Worm (Caenorhabditis elegans) whole organism, early embryonic: ENCODE results near the gene C33C12.12.

Experiments used
- ama-1 ChIP-seq: fragments of 150-350 bp; optimal IDR thresholded peaks from 2 replicates; lab custom pipeline; 2014
- flt-1 ChIP-seq: fragments of 200-800 bp; sonication (Bioruptor generic); IDR thresholded peaks from 2 replicates; pipeline ENCODE4 v1.3.6; 2022; ENCODE audit warnings: missing genetic modification characterization, missing compliant biosample characterization

DNA sequence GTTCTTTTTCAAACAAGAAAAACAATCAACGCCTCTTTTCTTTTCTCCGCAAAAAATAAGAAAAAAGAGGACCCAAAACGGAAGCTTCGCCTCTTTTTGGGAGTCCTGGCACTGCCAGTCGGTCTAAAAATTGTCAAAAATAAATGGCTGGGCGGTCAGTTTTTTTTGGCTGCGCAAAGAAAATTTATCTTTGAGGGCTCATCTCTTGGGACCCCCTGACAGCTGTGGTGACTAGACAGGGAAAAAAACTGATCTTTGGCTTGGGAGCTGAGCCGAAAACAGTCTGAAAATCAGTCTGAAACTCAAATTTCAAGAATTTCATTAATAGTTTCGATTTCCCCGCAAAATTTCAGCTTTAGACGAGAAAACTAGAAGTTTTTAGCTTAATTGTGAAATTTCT is 20.5 kb upstream of the C33C12.12 start:
- TF ChIP-seq flt-1 (GFP tag; lab: Robert Waterston, UW), result no peak
- TF ChIP-seq ama-1 (lab: Kevin White, UChicago), result no peak
